Worm (Caenorhabditis elegans): ENCODE data around the gene F17C11.22.

- TF ChIP-seq bed-3 (GFP tag; optimal IDR thresholded peaks at IDR 0.05) (no peak), unc-39 (tag; optimal IDR thresholded peaks at IDR 0.05) (no peak), nhr-2 (tag; optimal IDR thresholded peaks at IDR 0.05) (no peak), mab-5 (tag; optimal IDR thresholded peaks at IDR 0.05) (no peak), lsy-2 (tag; optimal IDR thresholded peaks at IDR 0.05) (no peak), pha-4 (tag; optimal IDR thresholded peaks at IDR 0.05) (no peak)
Observed at ce11 chrV:11012419-11012818, 42.4 kb upstream of the F17C11.22 start, which contains the start of gene C13G3.1.

Data from whole organism, mixed stage, embryonic.